Fruit fly (Drosophila melanogaster) whole organism, larva: ENCODE data around the gene beta'COP.

Source experiments
- noc ChIP-seq: fragments of 200-800 bp; sonication (Bioruptor generic); optimal IDR thresholded peaks from 3 replicates; lab custom pipeline; 2019; ENCODE audit warnings: missing biosample characterization, mild to moderate bottlenecking, missing genetic modification characterization, moderate library complexity

beta'COP gene

DNA sequence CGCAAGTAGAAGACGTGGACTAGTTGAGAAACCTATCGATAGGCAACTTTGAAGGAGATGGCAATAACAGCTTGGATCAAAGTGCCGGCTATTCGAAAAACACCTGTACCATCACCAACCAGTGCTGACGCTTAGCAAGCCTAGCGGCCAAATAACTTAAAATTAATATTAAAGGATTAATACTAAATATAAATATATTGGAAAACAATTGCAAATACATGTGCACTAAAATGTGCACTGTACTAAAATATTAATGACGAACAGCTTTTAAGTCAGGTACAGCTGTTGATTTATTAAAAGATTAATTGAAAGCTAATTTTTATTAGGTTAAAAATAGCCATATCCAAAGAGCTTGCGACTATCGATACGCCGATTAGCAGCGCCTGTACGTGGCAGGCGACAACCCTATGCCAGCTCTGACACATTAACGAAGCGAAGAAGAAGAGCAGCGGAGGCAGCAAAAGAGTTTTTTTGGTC lies at the start of gene beta'COP, which contains the start of gene CG9302:
Gene beta'COP (plus strand): TSS at position 415 of the 477 bp plus-strand sequence.
Gene CG9302 (minus strand): TSS at position 51 of the 477 bp plus-strand sequence.
- TF ChIP-seq noc (tag; lab: Kevin White, UChicago), result peak; percentile 79

DNA sequence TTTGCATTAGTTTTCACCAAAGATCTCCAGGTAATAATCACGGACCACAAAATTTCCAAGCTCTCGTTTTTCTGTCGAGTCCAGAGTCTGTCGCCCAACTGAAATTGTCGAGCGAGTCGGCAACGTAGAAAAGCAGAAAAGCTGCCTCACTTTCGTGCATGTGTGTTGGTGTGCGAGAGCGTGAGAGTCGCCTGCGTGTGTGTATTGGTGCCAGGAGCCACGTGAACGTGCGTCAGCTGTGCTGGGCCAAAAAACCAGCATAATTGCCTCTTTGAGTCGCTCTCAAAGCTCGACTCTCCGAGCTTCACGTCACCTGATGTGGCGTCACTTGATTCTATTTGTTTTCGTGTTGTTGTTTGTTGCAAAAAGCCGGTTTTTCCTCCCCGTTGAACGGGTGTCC lies 47.7 kb upstream of the beta'COP start, which contains the start of gene hbt:
Gene hbt (minus strand): TSS at position 101 of the 400 bp plus-strand sequence.
- TF ChIP-seq noc (tag; lab: Kevin White, UChicago), result no peak

DNA sequence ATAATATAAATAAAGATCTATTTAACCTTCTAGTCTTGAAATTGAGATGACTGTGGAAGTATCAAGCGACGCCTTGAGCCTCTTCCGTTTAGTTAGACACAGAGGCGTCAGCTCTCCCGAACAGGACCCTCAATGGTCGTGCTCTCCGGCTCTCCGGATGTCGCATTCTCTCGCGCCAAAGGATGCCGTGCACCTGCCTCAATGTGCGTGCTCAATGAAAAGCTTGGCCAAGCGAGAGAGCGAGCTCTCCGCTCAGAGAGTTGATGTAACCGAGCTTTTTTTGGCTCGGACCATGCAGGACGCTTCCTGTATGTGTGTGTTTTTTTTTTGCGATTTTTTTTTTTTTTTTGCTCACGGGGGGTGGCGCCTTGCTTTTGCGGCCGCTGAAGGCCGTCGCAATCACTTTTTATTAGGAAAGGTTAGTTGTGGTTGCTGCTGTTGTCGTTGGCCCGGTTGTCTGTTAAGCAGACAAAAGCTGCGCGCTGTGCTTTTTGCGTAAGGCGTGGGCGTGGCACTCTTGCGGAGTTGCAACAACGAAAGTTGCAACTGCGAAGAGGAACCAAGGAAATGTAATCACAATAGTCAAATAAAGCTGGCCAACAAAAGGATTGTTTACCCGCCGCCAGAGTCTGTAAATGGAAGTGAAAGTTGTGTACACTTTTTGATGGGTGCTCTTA lies 46.7 kb upstream of the beta'COP start:
- no peak for TF ChIP-seq noc (tag; lab: Kevin White, UChicago)

DNA sequence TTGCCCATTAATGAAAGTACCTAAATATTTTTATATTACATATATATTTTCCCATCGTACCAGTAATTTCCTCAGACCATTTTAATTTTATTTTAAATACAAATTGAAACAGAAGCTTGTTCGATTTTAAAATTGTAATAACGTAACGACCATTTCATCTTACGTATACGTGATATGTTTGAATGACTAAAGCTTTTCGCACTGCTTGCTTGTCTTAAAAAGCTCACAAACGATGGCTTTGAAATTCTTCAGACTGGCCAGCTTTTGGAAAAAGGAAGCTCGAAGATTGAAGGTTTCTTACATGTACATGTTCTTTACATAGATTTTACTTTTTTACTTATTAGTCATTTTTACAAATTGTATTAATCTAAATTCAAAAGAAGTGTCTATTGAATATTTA lies 46.0 kb upstream of the beta'COP start:
- TF ChIP-seq noc (tag; lab: Kevin White, UChicago), result no peak

DNA sequence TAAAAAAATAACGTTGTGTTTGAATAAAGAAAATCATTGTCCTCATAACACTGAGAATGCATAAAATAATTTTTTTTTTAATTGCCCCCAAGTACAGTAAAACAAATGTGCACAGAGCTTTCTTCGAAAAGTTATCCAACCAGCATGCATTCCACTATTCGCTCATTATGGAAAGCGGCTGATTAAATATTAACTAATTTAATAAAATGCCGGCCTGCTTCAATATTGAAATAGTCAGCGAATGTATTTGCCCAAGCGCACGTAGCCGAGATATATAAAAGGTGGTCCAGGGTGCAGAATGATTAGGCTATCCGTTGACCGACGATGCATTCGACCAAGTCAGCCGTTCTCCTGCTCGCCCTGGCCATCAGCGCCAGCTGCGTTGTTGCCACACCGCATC lies 31.2 kb upstream of the beta'COP start, which contains the start of gene CG16826:
Gene CG16826 (plus strand): TSS at position 301 of the 400 bp plus-strand sequence.
- TF ChIP-seq noc (tag; lab: Kevin White, UChicago), result no peak

DNA sequence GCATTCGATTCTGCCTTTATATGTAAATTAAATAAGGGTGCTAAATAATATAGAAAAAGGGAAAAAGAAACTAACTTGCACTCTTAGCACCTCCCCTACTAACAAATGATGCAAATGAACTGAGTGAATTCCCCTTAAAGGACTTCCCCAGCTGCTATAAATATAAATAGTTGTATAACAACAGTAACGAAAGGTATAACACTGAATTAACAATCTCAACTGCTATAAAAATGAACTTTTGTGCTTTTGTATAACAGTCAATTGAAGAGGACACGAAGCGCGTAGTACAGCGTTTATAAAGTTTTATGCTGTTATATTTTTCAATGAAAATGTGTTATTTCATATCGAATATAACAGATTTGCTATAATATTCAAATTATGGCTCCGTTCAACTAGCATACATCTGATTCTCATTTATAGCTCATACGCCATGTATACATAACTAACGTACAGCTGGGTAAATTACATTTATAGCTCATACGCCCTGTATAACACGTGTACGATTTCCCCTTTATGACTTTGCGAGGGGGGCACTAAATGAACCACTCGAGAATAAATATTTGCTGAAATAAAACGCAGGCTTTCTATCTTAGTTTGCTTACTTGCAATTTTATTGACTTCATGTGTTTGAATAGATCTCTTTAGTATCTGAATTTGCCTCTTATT lies 29.3 kb upstream of the beta'COP start:
- TF ChIP-seq noc (tag; lab: Kevin White, UChicago), result no peak

DNA sequence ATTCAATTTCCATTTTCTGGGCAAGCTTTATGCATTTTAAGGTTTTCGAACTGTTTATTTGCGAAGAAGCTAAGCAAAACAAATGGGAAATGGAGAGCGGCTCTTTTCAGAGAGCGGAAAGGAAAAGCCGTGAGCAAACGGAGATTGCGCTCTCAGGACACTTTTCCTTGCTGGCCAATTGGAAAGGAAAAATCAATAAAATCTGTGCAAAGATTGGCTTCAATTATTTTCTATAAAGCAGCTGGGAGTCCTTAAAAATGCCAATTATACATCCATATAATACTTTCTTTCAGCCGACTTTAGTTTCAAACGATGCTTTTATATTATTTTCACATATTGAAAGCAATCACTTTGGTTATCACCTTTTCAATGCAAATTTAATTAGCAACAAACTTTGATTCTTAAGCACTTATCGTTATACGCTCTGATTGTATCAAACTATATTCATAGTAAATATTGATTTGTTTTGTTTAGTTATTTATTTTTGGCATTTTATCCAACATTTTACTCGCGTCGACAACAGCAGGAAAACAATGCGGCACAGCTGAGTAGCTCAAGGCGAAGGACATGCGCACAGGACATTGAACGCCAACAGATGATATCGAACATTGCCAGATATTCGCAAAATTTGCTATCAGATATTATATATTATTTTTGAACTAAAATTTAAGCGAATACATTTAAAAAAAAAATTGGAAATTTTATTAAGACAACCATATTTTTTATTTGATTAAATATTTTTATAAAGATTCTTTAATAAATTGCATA lies 23.9 kb upstream of the beta'COP start, which contains the start of gene CG9395:
Gene CG9395 (minus strand): TSS at position 494 of the 768 bp plus-strand sequence.
- TF ChIP-seq noc (tag; lab: Kevin White, UChicago), result no peak

DNA sequence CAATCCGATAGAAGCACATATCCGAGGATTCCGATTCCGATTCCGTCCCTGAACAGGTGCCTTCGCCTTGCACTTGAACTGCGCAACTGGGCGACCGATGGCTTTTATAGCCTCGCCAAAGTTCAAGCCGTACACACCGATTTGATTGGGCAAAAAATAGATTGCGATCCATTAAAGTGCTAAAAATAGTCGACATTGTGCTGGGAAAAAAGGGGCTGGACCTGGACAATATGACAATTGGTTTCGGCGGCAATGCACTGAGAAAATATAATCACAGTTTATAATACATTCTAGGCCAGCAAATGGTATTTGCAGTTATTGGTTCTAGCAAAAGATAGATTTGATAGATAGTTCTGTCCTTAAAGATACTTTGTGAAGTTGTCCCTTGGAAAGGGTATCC lies 17.2 kb upstream of the beta'COP start, which contains the start of gene CG9377:
Gene CG9377 (minus strand): TSS at position 101 of the 400 bp plus-strand sequence.
- no peak for TF ChIP-seq noc (tag; lab: Kevin White, UChicago)

DNA sequence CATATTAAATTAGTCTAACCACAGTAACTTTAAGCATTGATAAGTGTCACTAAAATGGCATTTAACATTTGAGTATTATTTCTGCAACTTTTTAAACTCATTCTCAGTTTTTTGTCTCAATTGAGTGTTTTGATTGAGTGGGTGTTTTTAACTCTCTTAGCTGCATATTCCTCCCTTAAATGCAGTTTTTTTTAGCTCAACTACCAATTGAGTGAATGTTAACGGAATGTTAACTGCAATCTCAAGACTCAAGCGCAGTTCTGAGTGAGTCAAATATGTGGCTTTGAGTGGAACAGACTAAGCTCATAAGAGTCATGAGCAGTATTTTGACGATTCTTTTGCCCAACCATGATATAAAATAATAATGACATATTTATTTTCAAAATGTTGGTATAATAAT lies 15.7 kb upstream of the beta'COP start:
- TF ChIP-seq noc (tag; lab: Kevin White, UChicago), result no peak

DNA sequence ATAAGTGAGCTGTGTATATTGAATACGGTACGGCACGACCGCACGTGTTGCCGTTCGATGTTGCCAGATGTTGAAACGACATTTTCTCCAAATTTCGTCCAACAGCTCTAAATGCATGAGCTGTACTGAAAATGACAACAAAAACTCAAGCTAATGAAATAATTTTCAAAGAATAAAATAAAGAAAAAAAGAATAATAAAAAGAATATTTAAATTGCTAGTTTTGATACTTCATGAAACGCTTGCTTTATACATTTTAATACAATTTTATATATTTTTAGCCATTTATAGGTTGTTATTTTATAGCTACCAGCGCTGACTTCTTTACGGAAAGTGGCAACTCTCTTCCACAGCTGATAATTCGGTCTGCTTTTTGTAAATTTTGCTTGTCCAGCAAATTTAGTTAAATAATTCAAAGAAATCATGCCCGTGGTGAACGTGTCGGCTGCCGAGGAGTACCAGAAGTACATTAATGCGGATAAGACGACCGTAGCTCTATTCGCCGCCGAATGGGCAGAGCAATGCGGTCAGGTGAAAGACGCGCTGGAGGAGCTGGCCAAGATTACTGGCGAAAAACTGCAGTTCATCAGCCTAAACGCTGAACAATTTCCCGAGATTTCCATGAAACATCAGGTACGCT lies 12.5 kb upstream of the beta'COP start, which contains the start of the genes Nnp-1 and Grx3:
Gene Nnp-1 (minus strand): TSS at position 81 of the 639 bp plus-strand sequence.
Gene Grx3 (plus strand): TSS at position 339 of the 639 bp plus-strand sequence.
- no peak for TF ChIP-seq noc (tag; lab: Kevin White, UChicago)

DNA sequence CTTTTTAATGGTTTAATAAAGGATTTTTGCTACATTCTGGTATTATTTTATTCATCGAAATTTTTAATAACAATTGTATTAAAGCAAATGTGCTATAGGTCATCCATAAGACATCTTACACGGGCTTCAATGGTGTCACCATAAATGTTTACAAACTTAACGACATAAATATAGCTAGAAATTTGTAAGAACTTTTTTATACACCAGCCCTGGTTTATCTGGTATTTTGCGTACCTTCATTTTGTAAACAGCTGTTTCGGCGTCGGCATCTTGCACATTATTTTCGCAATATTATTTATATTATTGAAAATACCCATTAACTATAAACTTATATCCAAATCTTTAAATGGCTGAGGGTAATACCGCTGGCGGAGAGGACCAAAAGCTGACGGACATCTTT lies 11.3 kb upstream of the beta'COP start, which contains the start of gene Tap42:
Gene Tap42 (plus strand): TSS at position 240 of the 400 bp plus-strand sequence.
- TF ChIP-seq noc (tag; lab: Kevin White, UChicago), result no peak

DNA sequence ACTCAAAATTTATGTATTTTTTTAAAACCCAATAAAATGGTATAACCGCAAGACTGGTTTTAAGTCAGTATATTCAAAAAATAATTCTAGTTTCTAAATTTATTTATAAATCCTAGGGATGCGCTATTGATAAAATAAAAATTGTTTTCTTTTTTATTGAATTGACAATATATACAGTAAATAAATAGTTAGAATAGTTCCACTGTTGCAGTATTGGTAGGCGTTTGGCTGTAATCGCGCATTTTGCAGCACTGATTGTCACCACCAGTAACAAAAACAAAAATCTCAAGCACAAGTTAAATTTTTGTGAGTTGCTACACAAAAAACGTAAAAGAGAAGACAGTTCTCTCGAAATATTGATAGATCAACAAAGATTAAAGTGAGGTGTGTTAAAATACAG lies 9.8 kb upstream of the beta'COP start, which contains the start of gene CG31855:
Gene CG31855 (plus strand): TSS at position 265 of the 400 bp plus-strand sequence.
- TF ChIP-seq noc (tag; lab: Kevin White, UChicago), result peak; percentile 80

DNA sequence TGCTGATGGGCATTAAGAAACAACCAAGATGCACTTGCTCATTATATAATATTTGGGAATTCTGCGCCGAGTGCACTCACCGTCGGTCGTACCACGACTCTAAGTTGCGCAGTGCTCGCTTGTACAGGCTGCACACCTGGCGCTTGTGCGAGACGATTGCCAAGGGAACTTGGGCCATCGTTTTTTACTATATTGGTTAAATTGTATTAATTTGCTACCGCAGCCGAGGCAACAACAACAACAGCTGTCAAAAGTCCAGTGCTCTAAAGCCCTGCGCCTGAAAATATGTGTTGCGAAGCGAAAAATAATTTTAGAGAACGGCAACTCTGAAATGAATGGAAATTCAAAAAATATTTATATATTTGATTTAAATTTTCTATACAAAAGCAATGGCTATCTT lies 7.9 kb upstream of the beta'COP start, which contains the start of gene ND-B22:
Gene ND-B22 (minus strand): TSS at position 349 of the 400 bp plus-strand sequence.
- peak; percentile 16 for TF ChIP-seq noc (tag; lab: Kevin White, UChicago)

DNA sequence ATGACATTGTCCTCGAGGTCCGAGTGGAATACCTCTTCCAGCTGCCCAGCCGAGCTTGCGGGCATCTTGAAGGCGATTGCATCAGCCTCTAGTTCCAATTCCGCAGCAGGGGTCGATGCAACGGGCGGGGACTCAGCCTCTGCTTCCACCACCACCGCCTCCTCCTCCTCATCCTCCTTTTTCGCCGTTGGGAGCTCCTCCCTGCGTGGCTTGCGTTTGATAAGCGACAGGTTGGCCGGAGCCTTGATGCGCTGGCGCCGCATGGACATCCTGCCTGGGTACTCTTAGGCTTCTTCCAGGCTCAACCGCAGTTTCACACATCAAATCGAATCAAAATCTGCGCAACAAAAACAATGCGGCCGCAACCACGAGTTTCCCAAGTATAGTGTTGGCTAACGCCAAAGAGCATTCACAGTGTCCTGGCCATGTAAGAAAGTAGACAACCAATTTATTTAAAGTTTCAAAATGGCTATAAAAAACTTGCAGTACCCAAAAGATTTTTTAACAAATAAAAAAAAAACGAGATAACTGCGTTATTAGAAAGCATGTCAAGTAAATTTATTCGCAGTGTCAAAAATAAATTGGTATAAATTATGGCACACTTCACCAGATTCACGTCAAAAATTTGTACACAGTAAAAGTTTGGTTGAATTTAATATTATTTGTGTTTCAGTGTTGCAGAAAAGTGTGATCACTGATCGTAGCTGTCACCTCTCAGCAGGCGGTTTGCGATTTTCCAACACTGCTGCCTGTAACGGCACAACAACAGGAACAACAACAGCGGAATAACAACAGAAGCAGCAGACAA lies 5.1 kb upstream of the beta'COP start, which contains the start of the genes Bdp1 and CG6565:
Gene Bdp1 (minus strand): TSS at position 456 of the 808 bp plus-strand sequence.
Gene CG6565 (plus strand): TSS at position 585 of the 808 bp plus-strand sequence.
- TF ChIP-seq noc (tag; lab: Kevin White, UChicago), result peak; percentile 96
